Worm (Caenorhabditis elegans) whole organism, young adult: Measurements from ENCODE around the gene pch-2.

ENCODE experiments used
- B0261.1 ChIP-seq: sonication (generic microtip); optimal IDR thresholded peaks from 2 replicates; lab custom pipeline; 2016; ENCODE audit warnings: mild to moderate bottlenecking, missing genetic modification characterization, moderate library complexity, missing compliant biosample characterization
- F22D6.2 ChIP-seq: sonication (generic microtip); optimal IDR thresholded peaks from 2 replicates; lab custom pipeline; 2016; ENCODE audit warnings: mild to moderate bottlenecking, missing genetic modification characterization, missing compliant biosample characterization
- F57C9.4 ChIP-seq: sonication (generic microtip); optimal IDR thresholded peaks from 2 replicates; lab custom pipeline; 2017; ENCODE audit warnings: mild to moderate bottlenecking, missing genetic modification characterization, missing compliant biosample characterization
- K12H6.12 ChIP-seq: fragments of 200-800 bp; sonication (Bioruptor generic); optimal IDR thresholded peaks from 2 replicates; lab custom pipeline; 2018; ENCODE audit warnings: mild to moderate bottlenecking, missing genetic modification characterization, missing compliant biosample characterization
- T07F8.4 ChIP-seq: sonication (generic microtip); optimal IDR thresholded peaks from 2 replicates; lab custom pipeline; 2016; ENCODE audit warnings: mild to moderate bottlenecking, missing genetic modification characterization, moderate library complexity, missing compliant biosample characterization
- T26A5.8 ChIP-seq: sonication (generic microtip); optimal IDR thresholded peaks from 2 replicates; lab custom pipeline; 2016; ENCODE audit warnings: missing genetic modification characterization, missing compliant biosample characterization
- Y53F4B.3 ChIP-seq: fragments of 200-800 bp; sonication (Bioruptor generic); IDR thresholded peaks from 2 replicates; pipeline ENCODE4 v1.3.6; 2022; ENCODE audit warnings: missing genetic modification reagents, missing genetic modification characterization, missing compliant biosample characterization
- Y56A3A.18 ChIP-seq: fragments of 200-800 bp; sonication (Bioruptor generic); IDR thresholded peaks from 2 replicates; pipeline ENCODE4 v1.3.6; 2022; ENCODE audit warnings: missing genetic modification reagents, missing genetic modification characterization, missing compliant biosample characterization
- akir-1 ChIP-seq: fragments of 200-800 bp; sonication (Bioruptor generic); optimal IDR thresholded peaks from 2 replicates; lab custom pipeline; 2018; ENCODE audit warnings: mild to moderate bottlenecking, missing genetic modification characterization, moderate library complexity, missing compliant biosample characterization
- ama-1 ChIP-seq, 3 experiments: fragments of 150-350 bp in 1 of 3; sonication (generic microtip) in 2 of 3; optimal IDR thresholded peaks; 2 replicates each; lab custom pipeline; 2014 to 2018; ENCODE audit warnings: missing biosample characterization in 2 of 3, missing genetic modification characterization in 2 of 3, missing genetic modification reagents in 2 of 3
- atf-7 ChIP-seq: sonication (generic microtip); optimal IDR thresholded peaks from 2 replicates; lab custom pipeline; 2017; ENCODE audit warnings: mild to moderate bottlenecking, missing genetic modification characterization, missing compliant biosample characterization
- attf-5 ChIP-seq: fragments of 200-800 bp; sonication (Bioruptor generic); optimal IDR thresholded peaks from 2 replicates; lab custom pipeline; 2018; ENCODE audit warnings: mild to moderate bottlenecking, missing genetic modification characterization, missing compliant biosample characterization
- attf-6 ChIP-seq: fragments of 200-800 bp; sonication (Bioruptor generic); IDR thresholded peaks from 2 replicates; pipeline ENCODE4 v1.3.6; 2022; ENCODE audit warnings: missing genetic modification reagents, missing genetic modification characterization, missing compliant biosample characterization
- bed-2 ChIP-seq: fragments of 200-800 bp; sonication (Bioruptor generic); IDR thresholded peaks from 2 replicates; pipeline ENCODE4 v1.3.6; 2022; ENCODE audit warnings: missing genetic modification reagents, missing genetic modification characterization, missing compliant biosample characterization
- cebp-1 ChIP-seq, 2 experiments: fragments of 200-800 bp in 1 of 2; sonication (Bioruptor generic) in 1 of 2; sonication (generic microtip) in 1 of 2; IDR thresholded peaks in 1 of 2; optimal IDR thresholded peaks in 1 of 2; 2 replicates each; pipeline versions ENCODE4 v1.3.6 to Lab custom; 2017 to 2022; ENCODE audit warnings: missing compliant biosample characterization in 2 of 2, missing genetic modification characterization in 2 of 2, mild to moderate bottlenecking in 1 of 2, missing genetic modification reagents in 1 of 2, moderate library complexity in 1 of 2
- ceh-100 ChIP-seq: fragments of 200-800 bp; sonication (Bioruptor generic); IDR thresholded peaks from 2 replicates; pipeline ENCODE4 v1.3.6; 2022; ENCODE audit warnings: missing genetic modification reagents, missing genetic modification characterization, missing compliant biosample characterization
- dpl-1 ChIP-seq: fragments of 150-350 bp; optimal IDR thresholded peaks from 2 replicates; lab custom pipeline; 2014; ENCODE audit warnings: missing biosample characterization, missing genetic modification reagents, missing genetic modification characterization
- efl-1 ChIP-seq: fragments of 150-350 bp; optimal IDR thresholded peaks from 2 replicates; lab custom pipeline; 2014; ENCODE audit warnings: missing biosample characterization, missing genetic modification reagents, missing genetic modification characterization
- egrh-3 ChIP-seq: fragments of 200-800 bp; sonication (Bioruptor generic); IDR thresholded peaks from 2 replicates; pipeline ENCODE4 v1.3.6; 2022; ENCODE audit warnings: missing genetic modification reagents, missing genetic modification characterization, missing compliant biosample characterization
- ekl-4 ChIP-seq: fragments of 200-800 bp; sonication (Bioruptor generic); IDR thresholded peaks from 2 replicates; pipeline ENCODE4 v1.3.6; 2022; ENCODE audit warnings: missing genetic modification reagents, missing genetic modification characterization, missing compliant biosample characterization
- hmg-1.2 ChIP-seq: fragments of 200-800 bp; sonication (Bioruptor generic); IDR thresholded peaks from 2 replicates; pipeline ENCODE4 v1.3.6; 2022; ENCODE audit warnings: missing genetic modification reagents, missing genetic modification characterization, missing compliant biosample characterization
- hmg-20 ChIP-seq: fragments of 200-800 bp; sonication (Bioruptor generic); IDR thresholded peaks from 2 replicates; pipeline ENCODE4 v1.3.6; 2022; ENCODE audit warnings: missing genetic modification reagents, missing genetic modification characterization, missing compliant biosample characterization
- hsf-1 ChIP-seq: fragments of 200-800 bp; sonication (Bioruptor generic); IDR thresholded peaks from 2 replicates; pipeline ENCODE4 v1.3.6; 2022; ENCODE audit warnings: missing genetic modification reagents, missing genetic modification characterization, missing compliant biosample characterization
- lin-40 ChIP-seq: sonication (generic microtip); optimal IDR thresholded peaks from 2 replicates; lab custom pipeline; 2016; ENCODE audit warnings: missing genetic modification characterization, mild to moderate bottlenecking, missing compliant biosample characterization, missing genotype, missing genetic modification reagents
- lin-54 ChIP-seq: fragments of 200-800 bp; sonication (Bioruptor generic); optimal IDR thresholded peaks from 2 replicates; lab custom pipeline; 2018; ENCODE audit warnings: mild to moderate bottlenecking, missing genetic modification characterization, missing compliant biosample characterization
- lir-1 ChIP-seq: fragments of 200-800 bp; sonication (Bioruptor generic); conservative IDR thresholded peaks from 2 replicates; pipeline ENCODE4 v1.3.6; 2022; ENCODE audit warnings: missing genetic modification reagents, missing genetic modification characterization, missing compliant biosample characterization
- lsl-1 ChIP-seq: fragments of 200-800 bp; sonication (Bioruptor generic); optimal IDR thresholded peaks from 2 replicates; lab custom pipeline; 2018; ENCODE audit warnings: mild to moderate bottlenecking, missing genetic modification characterization, moderate library complexity, missing compliant biosample characterization
- lsy-27 ChIP-seq: sonication (generic microtip); optimal IDR thresholded peaks from 2 replicates; lab custom pipeline; 2017; ENCODE audit warnings: missing genetic modification characterization, mild to moderate bottlenecking, missing compliant biosample characterization, antibody characterized with exemption, missing genotype, borderline replicate concordance; ENCODE audit not compliant: insufficient read depth
- madf-6 ChIP-seq: fragments of 200-800 bp; sonication (Bioruptor generic); IDR thresholded peaks from 2 replicates; pipeline ENCODE4 v1.3.6; 2022; ENCODE audit warnings: missing genetic modification reagents, missing genetic modification characterization, missing compliant biosample characterization
- mcd-1 ChIP-seq: fragments of 200-800 bp; sonication (Bioruptor generic); IDR thresholded peaks from 2 replicates; pipeline ENCODE4 v1.3.6; 2022; ENCODE audit warnings: missing genetic modification reagents, missing genetic modification characterization, missing compliant biosample characterization
- nfya-1 ChIP-seq: sonication (generic microtip); optimal IDR thresholded peaks from 2 replicates; lab custom pipeline; 2017; ENCODE audit warnings: antibody characterized with exemption, missing compliant biosample characterization, missing genetic modification characterization, borderline replicate concordance; ENCODE audit not compliant: insufficient read depth
- nhr-120 ChIP-seq: fragments of 200-800 bp; sonication (Bioruptor generic); IDR thresholded peaks from 2 replicates; pipeline ENCODE4 v1.3.6; 2022; ENCODE audit warnings: missing genetic modification characterization, missing compliant biosample characterization
- nhr-80 ChIP-seq: sonication (generic microtip); optimal IDR thresholded peaks from 2 replicates; lab custom pipeline; 2016; ENCODE audit warnings: missing genetic modification characterization, missing compliant biosample characterization
- rcor-1 ChIP-seq: fragments of 200-800 bp; sonication (Bioruptor generic); IDR thresholded peaks from 2 replicates; pipeline ENCODE4 v1.3.6; 2022; ENCODE audit warnings: missing genetic modification reagents, missing genetic modification characterization, missing compliant biosample characterization
- rec-8 ChIP-seq, 2 experiments: sonication (generic microtip); optimal IDR thresholded peaks; 2 replicates each; lab custom pipeline; 2016; ENCODE audit warnings: mild to moderate bottlenecking in 2 of 2, missing genetic modification characterization in 2 of 2, missing genetic modification reagents in 2 of 2, missing genotype in 2 of 2, missing biosample characterization in 1 of 2, missing compliant biosample characterization in 1 of 2, moderate library complexity in 1 of 2
- repo-1 ChIP-seq: sonication (generic microtip); optimal IDR thresholded peaks from 2 replicates; lab custom pipeline; 2017; ENCODE audit warnings: mild to moderate bottlenecking, missing genetic modification characterization, missing compliant biosample characterization
- sdz-38 ChIP-seq: sonication (generic microtip); optimal IDR thresholded peaks from 2 replicates; lab custom pipeline; 2016; ENCODE audit warnings: missing genotype, missing genetic modification characterization, missing compliant biosample characterization
- snpc-4 ChIP-seq, 5 experiments: fragments of 150-350 bp in 1 of 5; sonication (generic microtip) in 4 of 5; optimal IDR thresholded peaks; 2 replicates each; lab custom pipeline; 2014 to 2018; ENCODE audit warnings: missing genetic modification characterization in 5 of 5, missing biosample characterization in 3 of 5, antibody characterized with exemption in 2 of 5, mild to moderate bottlenecking in 2 of 5, missing compliant biosample characterization in 2 of 5, missing genotype in 2 of 5, moderate library complexity in 2 of 5, missing genetic modification reagents in 1 of 5
- unc-62 ChIP-seq: fragments of 150-350 bp; optimal IDR thresholded peaks from 2 replicates; lab custom pipeline; 2014; ENCODE audit warnings: missing biosample characterization, missing genetic modification reagents, missing genetic modification characterization
- zfh-2 ChIP-seq: fragments of 200-800 bp; sonication (Bioruptor generic); conservative IDR thresholded peaks from 2 replicates; pipeline ENCODE4 v1.3.6; 2022; ENCODE audit warnings: missing genetic modification reagents, missing genetic modification characterization, missing compliant biosample characterization

pch-2 gene

ce11 chrII:8135953-8136352 lies 22.2 kb upstream of the pch-2 start:
- TF ChIP-seq repo-1 (tag; lab: Kevin White, UChicago), result peak; percentile 16
- TF ChIP-seq Y53F4B.3 (GFP tag; lab: Robert Waterston, UW), result no peak

- TF ChIP-seq zfh-2 (GFP tag; lab: Robert Waterston, UW), result no peak
- TF ChIP-seq dpl-1 (GFP tag; lab: Kevin White, UChicago), result no peak
- TF ChIP-seq ama-1 (optimal IDR thresholded peaks at IDR 0.05; lab: Kevin White, UChicago), result no peak
- TF ChIP-seq ama-1 (GFP tag; optimal IDR thresholded peaks at IDR 0.05; lab: Kevin White, UChicago), result no peak
- no peak for TF ChIP-seq hmg-20 (GFP tag; lab: Robert Waterston, UW)
- no peak for TF ChIP-seq unc-62 (GFP tag; lab: Kevin White, UChicago)
These were observed 21.3 kb upstream of the pch-2 start, which contains the start of gene ctns-1 for ce11 chrII:8136818-8137217. Gene ctns-1, minus strand, starts transcription at chrII:8136918.

- peak; percentile 13 for TF ChIP-seq lsl-1 (GFP tag; lab: Kevin White, UChicago)
- TF ChIP-seq K12H6.12 (tag; lab: Kevin White, UChicago), result peak; percentile 39
- no peak for TF ChIP-seq atf-7 (tag; lab: Kevin White, UChicago)
- TF ChIP-seq T07F8.4, result no peak
- peak; percentile 86 for TF ChIP-seq ceh-100
- TF ChIP-seq B0261.1, result no peak
- TF ChIP-seq efl-1 (GFP tag; lab: Kevin White, UChicago), result peak; percentile 23
- TF ChIP-seq rcor-1 (GFP tag; lab: Robert Waterston, UW), result no peak
- TF ChIP-seq nhr-120 (GFP tag; lab: Robert Waterston, UW), result no peak
- no peak for TF ChIP-seq lin-40
- no peak for TF ChIP-seq F57C9.4 (tag; lab: Kevin White, UChicago)
- TF ChIP-seq T26A5.8 (tag; lab: Kevin White, UChicago), result no peak
- peak; percentile 46; the same call in 1 of the 2 replicates for TF ChIP-seq mcd-1 (GFP tag; lab: Robert Waterston, UW)
- TF ChIP-seq ekl-4 (GFP tag; lab: Robert Waterston, UW), result no peak
- no peak for TF ChIP-seq lsy-27 (tag; lab: Kevin White, UChicago)
- no peak for TF ChIP-seq snpc-4 (GFP tag; optimal IDR thresholded peaks at IDR 0.05; lab: Kevin White, UChicago)
- TF ChIP-seq snpc-4 (tag; optimal IDR thresholded peaks at IDR 0.05; lab: Kevin White, UChicago), result no peak
- TF ChIP-seq egrh-3 (GFP tag; lab: Robert Waterston, UW), result 0 out of 2 replicates have a peak, but pooled peaks have one; percentile 9
These were observed 20.8 kb upstream of the pch-2 start for ce11 chrII:8137379-8137778.

- TF ChIP-seq mcd-1 (GFP tag; lab: Robert Waterston, UW) (no peak), sdz-38 (tag; lab: Kevin White, UChicago) (no peak), cebp-1 (GFP tag; IDR thresholded peaks at IDR 0.05; lab: Robert Waterston, UW) (no peak), cebp-1 (tag; optimal IDR thresholded peaks at IDR 0.05; lab: Kevin White, UChicago) (peak; percentile 4), ceh-100 (0 out of 2 replicates have a peak, but pooled peaks have one; percentile 9), bed-2 (no peak), hmg-1.2 (GFP tag; lab: Robert Waterston, UW) (0 out of 2 replicates have a peak, but pooled peaks have one; percentile 14), rec-8 (tag; optimal IDR thresholded peaks at IDR 0.05; lab: Kevin White, UChicago) (no peak), akir-1 (no peak), nfya-1 (no peak), lsy-27 (tag; lab: Kevin White, UChicago) (no peak), attf-6 (GFP tag; lab: Robert Waterston, UW) (no peak), ekl-4 (GFP tag; lab: Robert Waterston, UW) (no peak), attf-5 (GFP tag; lab: Kevin White, UChicago) (peak; percentile 36), rcor-1 (GFP tag; lab: Robert Waterston, UW) (0 out of 2 replicates have a peak, but pooled peaks have one; percentile 17), F22D6.2 (tag; lab: Kevin White, UChicago) (no peak), dpl-1 (GFP tag; lab: Kevin White, UChicago) (no peak), hsf-1 (GFP tag; lab: Robert Waterston, UW) (no peak), Y56A3A.18 (no peak), lir-1 (GFP tag; lab: Robert Waterston, UW) (no peak), lin-54 (no peak), snpc-4 (GFP tag; optimal IDR thresholded peaks at IDR 0.05; lab: Kevin White, UChicago) (no peak), snpc-4 (tag; optimal IDR thresholded peaks at IDR 0.05; lab: Kevin White, UChicago) (no peak), nhr-80 (tag; lab: Kevin White, UChicago) (peak; percentile 2), madf-6 (GFP tag; lab: Robert Waterston, UW) (no peak)
- TF ChIP-seq, all 124 proteins: peak for 6
These were observed 20.1 kb upstream of the pch-2 start, which contains the start of gene cdc-48.2 for ce11 chrII:8138015-8138546. Gene cdc-48.2, plus strand, starts transcription at chrII:8138496.
